Fruit fly (Drosophila melanogaster) whole organism, embryonic: ENCODE results near the gene CG9518.

ENCODE experiments used
- Adf1 ChIP-seq: fragments of 200-800 bp; sonication (Bioruptor generic); IDR thresholded peaks from 2 replicates; pipeline ENCODE4 v1.3.6; 2022; ENCODE audit warnings: missing biosample characterization, missing genetic modification characterization
- Antp ChIP-seq: fragments of 200-800 bp; sonication (Bioruptor generic); optimal IDR thresholded peaks from 3 replicates; lab custom pipeline; 2016; ENCODE audit warnings: missing biosample characterization, missing genetic modification characterization
- CG1024 ChIP-seq: fragments of 200-800 bp; sonication (Bioruptor generic); IDR thresholded peaks from 2 replicates; pipeline ENCODE4 v1.3.6; 2022; ENCODE audit warnings: missing biosample characterization, missing genetic modification characterization
- CG10274 ChIP-seq: fragments of 200-800 bp; sonication (Bioruptor generic); optimal IDR thresholded peaks from 3 replicates; lab custom pipeline; 2017; ENCODE audit warnings: missing biosample characterization, mild to moderate bottlenecking, missing genetic modification characterization
- CG10321 ChIP-seq: fragments of 200-800 bp; sonication (Bioruptor generic); IDR thresholded peaks from 2 replicates; pipeline ENCODE4 v1.3.6; 2022; ENCODE audit warnings: missing biosample characterization, missing genetic modification characterization
- CG10654 ChIP-seq: fragments of 200-800 bp; sonication (Bioruptor generic); optimal IDR thresholded peaks from 2 replicates; lab custom pipeline; 2016; ENCODE audit warnings: missing biosample characterization, missing genetic modification characterization
- CG12071 ChIP-seq: fragments of 200-800 bp; sonication (Bioruptor generic); optimal IDR thresholded peaks from 3 replicates; lab custom pipeline; 2018; ENCODE audit warnings: missing biosample characterization, mild to moderate bottlenecking, missing genetic modification characterization
- CG14050 ChIP-seq: fragments of 200-800 bp; sonication (Bioruptor generic); IDR thresholded peaks from 3 replicates; pipeline ENCODE4 v1.3.6; 2022; ENCODE audit warnings: missing biosample characterization, missing genetic modification characterization
- CG16813 ChIP-seq: fragments of 200-800 bp; sonication (Bioruptor generic); IDR thresholded peaks from 3 replicates; pipeline ENCODE4 v1.3.6; 2022; ENCODE audit warnings: missing biosample characterization, missing genetic modification characterization; ENCODE audit not compliant: partially characterized antibody
- CG17361 ChIP-seq: fragments of 200-800 bp; sonication (Bioruptor generic); IDR thresholded peaks from 3 replicates; pipeline ENCODE4 v1.3.6; 2022; ENCODE audit warnings: missing biosample characterization, missing genetic modification characterization
- CG1832 ChIP-seq: fragments of 200-800 bp; sonication (Bioruptor generic); optimal IDR thresholded peaks from 2 replicates; lab custom pipeline; 2017; ENCODE audit warnings: missing biosample characterization, mild to moderate bottlenecking, missing genetic modification characterization, inconsistent platforms
- CG2678 ChIP-seq: fragments of 200-800 bp; sonication (Bioruptor generic); optimal IDR thresholded peaks from 3 replicates; lab custom pipeline; 2019; ENCODE audit warnings: missing biosample characterization, mild to moderate bottlenecking, missing genetic modification characterization, moderate library complexity
- CG31388 ChIP-seq: fragments of 200-800 bp; sonication (Bioruptor generic); optimal IDR thresholded peaks from 2 replicates; lab custom pipeline; 2016; ENCODE audit warnings: missing biosample characterization, missing genetic modification characterization
- CG3838 ChIP-seq: fragments of 200-800 bp; sonication (Bioruptor generic); optimal IDR thresholded peaks from 3 replicates; lab custom pipeline; 2016; ENCODE audit warnings: missing biosample characterization, missing genetic modification characterization
- CG4404 ChIP-seq: fragments of 200-800 bp; sonication (Bioruptor generic); IDR thresholded peaks from 2 replicates; pipeline ENCODE4 v1.3.6; 2022; ENCODE audit warnings: missing biosample characterization, missing genetic modification characterization
- CG7271 ChIP-seq: fragments of 200-800 bp; sonication (Bioruptor generic); optimal IDR thresholded peaks from 2 replicates; lab custom pipeline; 2018; ENCODE audit warnings: missing biosample characterization, mild to moderate bottlenecking, missing genetic modification characterization, moderate library complexity
- CG8290 ChIP-seq, 3 experiments: fragments of 200-800 bp; sonication (Bioruptor generic); optimal IDR thresholded peaks; 2 replicates each; lab custom pipeline; 2016 to 2019; ENCODE audit warnings: missing biosample characterization in 3 of 3, missing genetic modification characterization in 3 of 3, mild to moderate bottlenecking in 2 of 3, moderate library complexity in 1 of 3
- CG8924 ChIP-seq: fragments of 200-800 bp; optimal IDR thresholded peaks from 3 replicates; lab custom pipeline; 2019; ENCODE audit warnings: missing biosample characterization, mild to moderate bottlenecking, missing genetic modification characterization, moderate library complexity
- Dref ChIP-seq: fragments of 200-800 bp; sonication (Bioruptor generic); IDR thresholded peaks from 2 replicates; pipeline ENCODE4 v1.3.6; 2022; ENCODE audit warnings: missing biosample characterization, missing genetic modification characterization
- Jarid2 ChIP-seq: fragments of 200-800 bp; sonication (Bioruptor generic); optimal IDR thresholded peaks from 3 replicates; lab custom pipeline; 2017; ENCODE audit warnings: mild to moderate bottlenecking, missing biosample characterization, missing genetic modification reagents, missing genetic modification characterization
- Lim3 ChIP-seq: fragments of 200-800 bp; sonication (Bioruptor generic); IDR thresholded peaks from 2 replicates; pipeline ENCODE4 v1.3.6; 2022; ENCODE audit warnings: missing biosample characterization, missing genetic modification characterization
- Neu2 ChIP-seq: fragments of 200-800 bp; sonication (Bioruptor generic); optimal IDR thresholded peaks from 3 replicates; lab custom pipeline; 2016; ENCODE audit warnings: missing biosample characterization, missing genetic modification characterization, borderline replicate concordance
- NfI ChIP-seq: fragments of 200-800 bp; sonication (Bioruptor generic); optimal IDR thresholded peaks from 3 replicates; lab custom pipeline; 2018; ENCODE audit warnings: missing biosample characterization, mild to moderate bottlenecking, missing genetic modification characterization, moderate library complexity
- PHDP ChIP-seq: fragments of 200-800 bp; sonication (Bioruptor generic); optimal IDR thresholded peaks from 3 replicates; lab custom pipeline; 2018; ENCODE audit warnings: missing biosample characterization, mild to moderate bottlenecking, missing genetic modification characterization, moderate library complexity
- Pdp1 ChIP-seq, 2 experiments: fragments of 200-800 bp; sonication (Bioruptor generic); optimal IDR thresholded peaks; 3 replicates each; lab custom pipeline; 2016; ENCODE audit warnings: missing biosample characterization in 2 of 2, missing genetic modification characterization in 2 of 2, mild to moderate bottlenecking in 1 of 2, moderate library complexity in 1 of 2
- Side ChIP-seq: fragments of 200-800 bp; sonication (Bioruptor generic); optimal IDR thresholded peaks from 2 replicates; lab custom pipeline; 2016; ENCODE audit warnings: missing biosample characterization, missing genetic modification characterization
- Sry-β ChIP-seq: fragments of 200-800 bp; sonication (Bioruptor generic); optimal IDR thresholded peaks from 2 replicates; lab custom pipeline; 2018; ENCODE audit warnings: missing biosample characterization, mild to moderate bottlenecking, missing genetic modification characterization, moderate library complexity
- Tbp ChIP-seq: fragments of >200 bp; optimal IDR thresholded peaks from 2 replicates; lab custom pipeline; 2018; ENCODE audit warnings: missing biosample characterization, missing genetic modification characterization
- Usf ChIP-seq: fragments of 200-800 bp; sonication (Bioruptor generic); optimal IDR thresholded peaks from 2 replicates; lab custom pipeline; 2017; ENCODE audit warnings: missing genotype, missing biosample characterization, missing genetic modification characterization
- bab2 ChIP-seq: fragments of 200-800 bp; sonication (Bioruptor generic); optimal IDR thresholded peaks from 2 replicates; lab custom pipeline; 2016; ENCODE audit warnings: missing biosample characterization, missing genetic modification characterization
- bcd ChIP-seq: fragments of 200-800 bp; sonication (Bioruptor generic); optimal IDR thresholded peaks from 2 replicates; lab custom pipeline; 2017; ENCODE audit warnings: missing biosample characterization, mild to moderate bottlenecking, missing genetic modification characterization
- gcm2 ChIP-seq: fragments of 200-800 bp; sonication (Bioruptor generic); optimal IDR thresholded peaks from 2 replicates; lab custom pipeline; 2016; ENCODE audit warnings: missing biosample characterization, missing genetic modification characterization
- hbn ChIP-seq: fragments of 200-800 bp; sonication (Bioruptor generic); IDR thresholded peaks from 2 replicates; pipeline ENCODE4 v1.3.6; 2022; ENCODE audit warnings: missing biosample characterization, missing genetic modification characterization; ENCODE audit not compliant: partially characterized antibody
- jumu ChIP-seq: fragments of 200-800 bp; sonication (Bioruptor generic); optimal IDR thresholded peaks from 3 replicates; lab custom pipeline; 2016; ENCODE audit warnings: missing biosample characterization, missing genetic modification characterization
- lab ChIP-seq: fragments of 200-800 bp; sonication (Bioruptor generic); optimal IDR thresholded peaks from 3 replicates; lab custom pipeline; 2017; ENCODE audit warnings: missing biosample characterization, missing genetic modification characterization, mild to moderate bottlenecking, moderate library complexity, missing genetic modification reagents
- lola ChIP-seq, 3 experiments: fragments of >200 bp in 2 of 3; fragments of 200-800 bp in 1 of 3; sonication (Bioruptor generic) in 1 of 3; optimal IDR thresholded peaks; 2 replicates each; lab custom pipeline; 2017 to 2019; ENCODE audit warnings: missing biosample characterization in 3 of 3, missing genetic modification characterization in 3 of 3, mild to moderate bottlenecking in 1 of 3, moderate library complexity in 1 of 3
- nerfin-2 ChIP-seq: fragments of 200-800 bp; sonication (Bioruptor generic); IDR thresholded peaks from 2 replicates; pipeline ENCODE4 v1.3.6; 2022; ENCODE audit warnings: missing biosample characterization, missing genetic modification characterization; ENCODE audit not compliant: partially characterized antibody
- nmo ChIP-seq: fragments of 200-800 bp; sonication (Bioruptor generic); optimal IDR thresholded peaks from 2 replicates; lab custom pipeline; 2018; ENCODE audit warnings: missing biosample characterization, mild to moderate bottlenecking, missing genetic modification characterization, moderate library complexity
- oc ChIP-seq: fragments of 200-800 bp; sonication (Bioruptor generic); optimal IDR thresholded peaks from 2 replicates; lab custom pipeline; 2018; ENCODE audit warnings: missing biosample characterization, mild to moderate bottlenecking, missing genetic modification characterization, moderate library complexity
- pho ChIP-seq: fragments of 200-800 bp; sonication (Bioruptor generic); optimal IDR thresholded peaks from 2 replicates; lab custom pipeline; 2016; ENCODE audit warnings: missing biosample characterization, missing genetic modification characterization
- ro ChIP-seq: fragments of 200-800 bp; sonication (Bioruptor generic); IDR thresholded peaks from 2 replicates; pipeline ENCODE4 v1.3.6; 2022; ENCODE audit warnings: missing biosample characterization, missing genetic modification characterization
- sens ChIP-seq: fragments of 200-800 bp; sonication (Bioruptor generic); peaks from one replicate; lab custom pipeline; 2016; ENCODE audit warnings: missing biosample characterization, missing genetic modification characterization
- sna ChIP-seq: fragments of 200-800 bp; sonication (Bioruptor generic); IDR thresholded peaks from 2 replicates; pipeline ENCODE4 v1.3.6; 2022; ENCODE audit warnings: missing biosample characterization, missing genetic modification characterization; ENCODE audit not compliant: partially characterized antibody
- sr ChIP-seq: fragments of 200-800 bp; sonication (Bioruptor generic); IDR thresholded peaks from 3 replicates; pipeline ENCODE4 v1.3.6; 2022; ENCODE audit warnings: missing biosample characterization, missing genetic modification characterization
- stc ChIP-seq: fragments of 200-800 bp; sonication (Bioruptor generic); IDR thresholded peaks from 2 replicates; pipeline ENCODE4 v1.3.6; 2022; ENCODE audit warnings: missing biosample characterization, missing genetic modification characterization
- twi ChIP-seq: fragments of 200-800 bp; optimal IDR thresholded peaks from 2 replicates; lab custom pipeline; 2019; ENCODE audit warnings: missing biosample characterization, mild to moderate bottlenecking, missing genetic modification characterization, moderate library complexity
- vfl ChIP-seq: fragments of 200-800 bp; sonication (Bioruptor generic); optimal IDR thresholded peaks from 2 replicates; lab custom pipeline; 2016; ENCODE audit warnings: missing biosample characterization, missing genetic modification characterization
- vvl ChIP-seq: fragments of 200-800 bp; sonication (Bioruptor generic); IDR thresholded peaks from 2 replicates; pipeline ENCODE4 v1.3.6; 2022; ENCODE audit warnings: missing biosample characterization, missing genetic modification characterization
- zfh2 ChIP-seq: fragments of 200-800 bp; sonication (Bioruptor generic); optimal IDR thresholded peaks from 2 replicates; lab custom pipeline; 2016; ENCODE audit warnings: missing biosample characterization, missing genetic modification characterization

CG9518 gene

DNA sequence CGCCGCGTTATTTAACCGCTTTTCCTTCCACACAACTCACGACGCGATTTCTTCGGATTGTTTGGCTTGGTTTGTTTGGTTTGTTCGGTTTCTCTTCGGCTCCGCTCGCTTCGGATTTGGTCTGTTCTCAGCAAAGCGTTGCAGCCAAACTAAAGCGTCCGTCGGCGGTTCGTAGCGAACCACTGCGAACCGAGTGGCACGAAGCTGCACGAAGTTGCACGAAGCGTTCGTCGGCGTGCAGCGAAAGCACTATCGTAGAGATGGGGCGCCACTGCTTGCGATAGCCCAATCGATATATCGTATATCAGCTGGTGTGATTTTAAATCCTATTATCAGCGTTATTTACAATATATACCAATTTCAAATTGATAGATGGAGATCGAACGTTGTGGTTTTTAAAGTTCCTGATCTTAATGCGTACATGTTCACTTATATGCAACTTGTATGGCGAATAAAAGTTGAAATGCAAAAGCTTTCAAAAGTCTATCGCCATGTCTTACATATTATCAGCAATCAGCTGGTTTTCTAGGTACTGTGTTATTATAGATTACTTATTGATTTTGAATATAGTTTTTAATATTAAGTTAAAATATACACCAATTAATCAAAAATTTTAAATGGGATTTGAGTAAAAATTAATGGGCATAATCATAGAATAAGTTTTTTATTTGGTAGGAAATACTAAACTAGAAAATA is 44.9 kb downstream of the CG9518 start, which contains the start of gene rut (continued):
- no peak for TF ChIP-seq CG10654 (GFP tag; lab: Kevin White, UChicago)
- no peak for TF ChIP-seq lola (GFP tag; optimal IDR thresholded peaks at IDR 0.05; lab: Kevin White, UChicago)
- TF ChIP-seq nerfin-2 (GFP tag; lab: Robert Waterston, UW), result peak; percentile 84
- no peak for TF ChIP-seq Side
- TF ChIP-seq zfh2 (GFP tag; lab: Kevin White, UChicago), result peak; percentile 8
- TF ChIP-seq CG8290 (GFP tag; optimal IDR thresholded peaks at IDR 0.05; lab: Kevin White, UChicago), result peak; percentile 4
- TF ChIP-seq CG8290 (tag; optimal IDR thresholded peaks at IDR 0.05; lab: Kevin White, UChicago), result peak in 1 of 2 experiments; percentile 85
- no peak for TF ChIP-seq Neu2 (GFP tag; lab: Kevin White, UChicago)
- TF ChIP-seq pho (GFP tag; lab: Kevin White, UChicago), result no peak
- TF ChIP-seq lab (GFP tag; lab: Kevin White, UChicago), result peak; percentile 39
- no peak for TF ChIP-seq sr (GFP tag; lab: Robert Waterston, UW)
- peak; percentile 34 for TF ChIP-seq Antp (GFP tag; lab: Kevin White, UChicago)
- peak; percentile 63 for TF ChIP-seq Dref (GFP tag; lab: Robert Waterston, UW)
- no peak for TF ChIP-seq Tbp
- no peak for TF ChIP-seq CG8924 (tag; lab: Kevin White, UChicago)
- TF ChIP-seq vvl (GFP tag; lab: Robert Waterston, UW), result peak; percentile 41
- TF ChIP-seq hbn, result peak; percentile 92
- peak; percentile 18 for TF ChIP-seq jumu (GFP tag; lab: Kevin White, UChicago)
- TF ChIP-seq bcd, result peak; percentile 3
- no peak for TF ChIP-seq CG14050 (GFP tag; lab: Robert Waterston, UW)
- TF ChIP-seq sna (GFP tag; lab: Robert Waterston, UW), result peak; percentile 89
- no peak for TF ChIP-seq vfl (GFP tag; lab: Kevin White, UChicago)
- TF ChIP-seq CG3838 (GFP tag; lab: Kevin White, UChicago), result no peak
- no peak for TF ChIP-seq twi (tag; lab: Kevin White, UChicago)
- no peak for TF ChIP-seq CG10321 (GFP tag; lab: Robert Waterston, UW)
- no peak for TF ChIP-seq gcm2 (GFP tag; lab: Kevin White, UChicago)
- no peak for TF ChIP-seq CG1024 (GFP tag; lab: Robert Waterston, UW)
- TF ChIP-seq Usf, result no peak
- TF ChIP-seq CG10274 (GFP tag; lab: Kevin White, UChicago), result peak; percentile 14
- TF ChIP-seq NfI (GFP tag; lab: Kevin White, UChicago), result no peak
- TF ChIP-seq CG12071 (GFP tag; lab: Kevin White, UChicago), result peak; percentile 39
- no peak for TF ChIP-seq Sry-β (GFP tag; lab: Kevin White, UChicago)
- peak; percentile 52 for TF ChIP-seq Adf1
- TF ChIP-seq CG31388, result no peak
- TF ChIP-seq CG16813, result peak; percentile 87
- peak; percentile 34 for TF ChIP-seq sens (GFP tag; lab: Kevin White, UChicago)
- TF ChIP-seq CG17361, result no peak
- TF ChIP-seq oc (tag; lab: Kevin White, UChicago), result no peak
- no peak for TF ChIP-seq CG2678 (tag; lab: Kevin White, UChicago)
- peak; percentile 15 for TF ChIP-seq bab2
- TF ChIP-seq ro, result no peak
- no peak for TF ChIP-seq CG4404 (GFP tag; lab: Robert Waterston, UW)
- TF ChIP-seq Lim3 (GFP tag; lab: Robert Waterston, UW), result no peak
- peak; percentile 15 for TF ChIP-seq PHDP
- peak; percentile 4 for TF ChIP-seq nmo (GFP tag; lab: Kevin White, UChicago)
- TF ChIP-seq Pdp1 (GFP tag; optimal IDR thresholded peaks at IDR 0.05; lab: Kevin White, UChicago), result peak in 1 of 2 experiments; percentile 25
- TF ChIP-seq stc (GFP tag; lab: Robert Waterston, UW), result 0 out of 2 replicates have a peak, but pooled peaks have one; percentile 26
- no peak for TF ChIP-seq CG1832
- TF ChIP-seq Jarid2, result peak; percentile 94
- TF ChIP-seq CG7271 (tag; lab: Kevin White, UChicago), result no peak
